Worm (Caenorhabditis elegans): Measurements from ENCODE around the gene Y116A8C.3.

DNA sequence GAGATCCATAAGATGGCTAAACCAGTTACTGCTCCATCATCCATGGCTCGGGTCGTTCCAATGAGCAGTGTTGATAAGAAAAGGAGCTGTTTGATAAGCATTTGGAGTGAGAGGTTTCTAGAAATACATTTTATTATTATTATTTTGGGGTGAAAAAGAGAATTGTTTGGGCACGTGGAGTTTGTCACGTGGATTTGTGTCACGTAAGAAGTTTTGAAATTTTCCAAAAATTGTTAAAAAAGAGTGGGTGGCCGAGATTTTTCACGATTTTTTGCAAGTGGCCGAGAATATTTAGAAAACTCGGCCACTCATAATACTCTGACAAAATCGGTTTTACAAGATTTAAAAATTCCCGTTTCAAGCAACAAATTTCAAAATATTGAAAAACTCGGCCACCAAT is 47.0 kb upstream of the Y116A8C.3 start, which contains the start of gene T06A10.106:
- no peak for TF ChIP-seq sea-2 (GFP tag; IDR thresholded peaks at IDR 0.05)
- TF ChIP-seq hsf-1 (GFP tag; IDR thresholded peaks at IDR 0.05): no peak
- TF ChIP-seq aptf-3 (GFP tag; IDR thresholded peaks at IDR 0.05): no peak
- no peak for TF ChIP-seq F22D6.2 (tag; optimal IDR thresholded peaks at IDR 0.05)
- TF ChIP-seq madf-3 (GFP tag; IDR thresholded peaks at IDR 0.05): no peak
- TF ChIP-seq him-1 (tag; optimal IDR thresholded peaks at IDR 0.05): no peak
- no peak for TF ChIP-seq ceh-27 (GFP tag; optimal IDR thresholded peaks at IDR 0.05)
- no peak for TF ChIP-seq ztf-3 (GFP tag; optimal IDR thresholded peaks at IDR 0.05)
- TF ChIP-seq zfh-2 (GFP tag; conservative IDR thresholded peaks at IDR 0.05): no peak
- TF ChIP-seq ztf-25 (GFP tag; IDR thresholded peaks at IDR 0.05): no peak
- no peak for TF ChIP-seq ZK185.1 (tag; optimal IDR thresholded peaks at IDR 0.05; ENCODE audit: poor library complexity, severe bottlenecking)
- TF ChIP-seq madf-10 (tag; optimal IDR thresholded peaks at IDR 0.05): no peak

All from whole organism, young adult.